Fruit fly (Drosophila melanogaster) whole organism, adult: Measurements from ENCODE around the gene Ripalpha.

ENCODE experiments used
- CG11617 ChIP-seq: fragments of 200-800 bp; sonication (Bioruptor generic); optimal IDR thresholded peaks from 2 replicates; lab custom pipeline; 2017; ENCODE audit warnings: mild to moderate bottlenecking, missing biosample characterization, missing genetic modification reagents, missing genetic modification characterization
- CG12768 ChIP-seq: fragments of 200-800 bp; sonication (Bioruptor generic); optimal IDR thresholded peaks from 2 replicates; lab custom pipeline; 2017; ENCODE audit warnings: missing biosample characterization, missing genetic modification characterization, mild to moderate bottlenecking, moderate library complexity, missing genetic modification reagents
- CG14711 ChIP-seq: fragments of 200-800 bp; sonication (Bioruptor generic); optimal IDR thresholded peaks from 2 replicates; lab custom pipeline; 2018; ENCODE audit warnings: missing biosample characterization, mild to moderate bottlenecking, missing genetic modification characterization, moderate library complexity
- CG1620 ChIP-seq: fragments of 200-800 bp; sonication (Bioruptor generic); optimal IDR thresholded peaks from 2 replicates; lab custom pipeline; 2016; ENCODE audit warnings: missing biosample characterization, missing genetic modification characterization
- CG33017 ChIP-seq: fragments of 200-800 bp; sonication (Bioruptor generic); optimal IDR thresholded peaks from 2 replicates; lab custom pipeline; 2018; ENCODE audit warnings: missing biosample characterization, mild to moderate bottlenecking, missing genetic modification characterization, moderate library complexity
- CG5204 ChIP-seq: fragments of 200-800 bp; sonication (Bioruptor generic); optimal IDR thresholded peaks from 2 replicates; lab custom pipeline; 2016; ENCODE audit warnings: missing biosample characterization, missing genetic modification characterization
- CG7045 ChIP-seq: fragments of 200-800 bp; sonication (Bioruptor generic); optimal IDR thresholded peaks from 2 replicates; lab custom pipeline; 2017; ENCODE audit warnings: missing biosample characterization, mild to moderate bottlenecking, missing genetic modification characterization
- CG7101 ChIP-seq: fragments of 200-800 bp; sonication (Bioruptor generic); optimal IDR thresholded peaks from 2 replicates; lab custom pipeline; 2018; ENCODE audit warnings: missing biosample characterization, mild to moderate bottlenecking, missing genetic modification characterization, moderate library complexity
- Clk ChIP-seq: fragments of 200-800 bp; sonication (Bioruptor generic); optimal IDR thresholded peaks from 2 replicates; lab custom pipeline; 2017; ENCODE audit warnings: missing biosample characterization, missing genetic modification characterization
- Crg-1 ChIP-seq: fragments of 200-800 bp; sonication (Bioruptor generic); optimal IDR thresholded peaks from 2 replicates; lab custom pipeline; 2016; ENCODE audit warnings: missing biosample characterization, missing genetic modification characterization
- Hr96 ChIP-seq: fragments of 200-800 bp; sonication (Bioruptor generic); optimal IDR thresholded peaks from 2 replicates; lab custom pipeline; 2016; ENCODE audit warnings: missing biosample characterization, missing genetic modification characterization
- Mnt ChIP-seq: fragments of 200-800 bp; sonication (Bioruptor generic); optimal IDR thresholded peaks from 2 replicates; lab custom pipeline; 2016; ENCODE audit warnings: missing biosample characterization, mild to moderate bottlenecking, missing genetic modification characterization
- bab1 ChIP-seq: fragments of 200-800 bp; sonication (Bioruptor generic); optimal IDR thresholded peaks from 3 replicates; lab custom pipeline; 2019; ENCODE audit warnings: missing biosample characterization, mild to moderate bottlenecking, missing genetic modification characterization, moderate library complexity
- cic ChIP-seq: fragments of 200-800 bp; sonication (Bioruptor generic); optimal IDR thresholded peaks from 2 replicates; lab custom pipeline; 2017; ENCODE audit warnings: missing biosample characterization, mild to moderate bottlenecking, missing genetic modification characterization, moderate library complexity
- cnc ChIP-seq, 2 experiments: fragments of >200 bp; optimal IDR thresholded peaks; 2 replicates each; lab custom pipeline; 2017
- kay ChIP-seq: fragments of 200-800 bp; sonication (Bioruptor generic); peaks from one replicate; lab custom pipeline; 2016; ENCODE audit warnings: missing biosample characterization, missing genetic modification characterization, borderline replicate concordance
- ovo ChIP-seq: fragments of 200-800 bp; sonication (Bioruptor generic); optimal IDR thresholded peaks from 2 replicates; lab custom pipeline; 2016; ENCODE audit warnings: missing biosample characterization, missing genetic modification characterization
- pad ChIP-seq: fragments of 200-800 bp; sonication (Bioruptor generic); optimal IDR thresholded peaks from 3 replicates; lab custom pipeline; 2017; ENCODE audit warnings: missing biosample characterization, missing genetic modification characterization, mild to moderate bottlenecking, moderate library complexity, missing genetic modification reagents
- tj ChIP-seq: fragments of 200-800 bp; sonication (Bioruptor generic); optimal IDR thresholded peaks from 3 replicates; lab custom pipeline; 2017; ENCODE audit warnings: missing biosample characterization, mild to moderate bottlenecking, missing genetic modification characterization, moderate library complexity
- toe ChIP-seq: fragments of 200-800 bp; sonication (Bioruptor generic); optimal IDR thresholded peaks from 2 replicates; lab custom pipeline; 2016; ENCODE audit warnings: missing biosample characterization, missing genetic modification characterization

The Ripalpha gene

dm6 chr2L:10220010-10220409, 19.2 kb upstream of the Ripalpha start:
- peak; percentile 77 for TF ChIP-seq tj
- no peak for TF ChIP-seq ovo (GFP tag; lab: Kevin White, UChicago)

dm6 chr2L:10210631-10211557, 10.1 kb upstream of the Ripalpha start, which contains the start of the genes CG5727 and ath:
Gene CG5727 (minus strand): TSS chr2L:10210681.
Gene ath (plus strand): TSS chr2L:10211143.
- TF ChIP-seq Crg-1 (GFP tag; lab: Kevin White, UChicago) (peak; percentile 11), tj (no peak), CG7045 (GFP tag; lab: Kevin White, UChicago) (peak; percentile 17), CG5204 (no peak), CG14711 (tag; lab: Kevin White, UChicago) (peak; percentile 85), CG7101 (no peak), pad (GFP tag; lab: Kevin White, UChicago) (no peak), Clk (GFP tag; lab: Kevin White, UChicago) (no peak), Mnt (peak; percentile 15), CG1620 (GFP tag; lab: Kevin White, UChicago) (peak; percentile 11), ovo (GFP tag; lab: Kevin White, UChicago) (no peak), kay (GFP tag; lab: Kevin White, UChicago) (peak; percentile 67), CG11617 (GFP tag; lab: Kevin White, UChicago) (peak; percentile 21)

- TF ChIP-seq kay (GFP tag; lab: Kevin White, UChicago) (peak; percentile 76), CG7101 (no peak), toe (no peak)
Observed at dm6 chr2L:10208799-10209794, 8.3 kb upstream of the Ripalpha start, which contains the start of gene CG5731. Gene CG5731 (minus strand): TSS chr2L:10209744.

- TF ChIP-seq CG7101: no peak
- TF ChIP-seq Clk (GFP tag; lab: Kevin White, UChicago): no peak
- TF ChIP-seq kay (GFP tag; lab: Kevin White, UChicago): no peak
- TF ChIP-seq CG12768: no peak
- no peak for TF ChIP-seq pad (GFP tag; lab: Kevin White, UChicago)
- TF ChIP-seq bab1: no peak
- TF ChIP-seq CG5204: no peak
- no peak for TF ChIP-seq cic (GFP tag; lab: Kevin White, UChicago)
- TF ChIP-seq CG7045 (GFP tag; lab: Kevin White, UChicago): no peak
- TF ChIP-seq CG33017: no peak
- TF ChIP-seq Crg-1 (GFP tag; lab: Kevin White, UChicago): no peak
Observed at dm6 chr2L:10206633-10207162, 5.9 kb upstream of the Ripalpha start, which contains the start of gene Snx17. Gene Snx17 (minus strand): TSS chr2L:10206961.

dm6 chr2L:10205940-10206339, 5.2 kb upstream of the Ripalpha start:
- no peak for TF ChIP-seq pad (GFP tag; lab: Kevin White, UChicago)
- no peak for TF ChIP-seq Clk (GFP tag; lab: Kevin White, UChicago)
- no peak for TF ChIP-seq tj
- TF ChIP-seq Crg-1 (GFP tag; lab: Kevin White, UChicago): no peak
- no peak for TF ChIP-seq CG1620 (GFP tag; lab: Kevin White, UChicago)
- no peak for TF ChIP-seq CG14711 (tag; lab: Kevin White, UChicago)
- no peak for TF ChIP-seq bab1
- TF ChIP-seq CG11617 (GFP tag; lab: Kevin White, UChicago): no peak
- TF ChIP-seq CG7101: no peak
- TF ChIP-seq cic (GFP tag; lab: Kevin White, UChicago): no peak
- no peak for TF ChIP-seq CG12768
- TF ChIP-seq Hr96 (GFP tag; lab: Kevin White, UChicago): no peak
- no peak for TF ChIP-seq cnc (optimal IDR thresholded peaks at IDR 0.05; lab: Kevin White, UChicago)
- TF ChIP-seq toe: no peak
- no peak for TF ChIP-seq Mnt
- no peak for TF ChIP-seq ovo (GFP tag; lab: Kevin White, UChicago)
- no peak for TF ChIP-seq CG33017
- no peak for TF ChIP-seq CG7045 (GFP tag; lab: Kevin White, UChicago)

dm6 chr2L:10203933-10204509, 3.2 kb upstream of the Ripalpha start, which contains the start of gene CG34159:
Gene CG34159 (minus strand): TSS chr2L:10204317.
- TF ChIP-seq bab1: peak; percentile 42
- TF ChIP-seq ovo (GFP tag; lab: Kevin White, UChicago): peak; percentile 73
- TF ChIP-seq cnc (optimal IDR thresholded peaks at IDR 0.05; lab: Kevin White, UChicago): no peak
